Fruit fly (Drosophila melanogaster): Measurements from ENCODE around the gene CG42245.

The CG42245 gene

dm6 chr3L:2586804-2587561 is 44.5 kb upstream of the CG42245 start, which contains the start of gene RpL8 (continued):
- TF ChIP-seq Doc3 (GFP tag; IDR thresholded peaks at IDR 0.05; ENCODE audit: partially characterized antibody) (peak; percentile 61; the same call in 2 of the 3 replicates), sd (tag; optimal IDR thresholded peaks at IDR 0.05) (peak; percentile 30), Aef1 (GFP tag; IDR thresholded peaks at IDR 0.05) (peak; percentile 82), Sry-δ (GFP tag; optimal IDR thresholded peaks at IDR 0.05) (peak; percentile 88), CG7928 (GFP tag; optimal IDR thresholded peaks at IDR 0.05) (peak; percentile 22), kay (GFP tag; optimal IDR thresholded peaks at IDR 0.05) (no peak), zen2 (GFP tag; IDR thresholded peaks at IDR 0.05; ENCODE audit: partially characterized antibody) (no peak), nerfin-1 (tag; optimal IDR thresholded peaks at IDR 0.05) (peak; percentile 50), so (GFP tag; IDR thresholded peaks at IDR 0.05) (peak; percentile 85), CG3838 (GFP tag; optimal IDR thresholded peaks at IDR 0.05) (peak; percentile 4), NC2β (GFP tag; optimal IDR thresholded peaks at IDR 0.05) (peak; percentile 91), PHDP (tag; optimal IDR thresholded peaks at IDR 0.05) (peak; percentile 81), nom (GFP tag; optimal IDR thresholded peaks at IDR 0.05) (peak; percentile 90), CG17829 (tag; optimal IDR thresholded peaks at IDR 0.05) (peak; percentile 46), CG18011 (GFP tag; optimal IDR thresholded peaks at IDR 0.05) (peak; percentile 71), CG2889 (GFP tag; IDR thresholded peaks at IDR 0.05) (peak; percentile 59; the same call in 1 of the 3 replicates), gfzf (GFP tag; optimal IDR thresholded peaks at IDR 0.05) (peak; percentile 62), ato (GFP tag; IDR thresholded peaks at IDR 0.05; ENCODE audit: partially characterized antibody) (peak; percentile 43; the same call in 1 of the 2 replicates), B-H2 (GFP tag; optimal IDR thresholded peaks at IDR 0.05) (peak; percentile 92), HLH54F (GFP tag; optimal IDR thresholded peaks at IDR 0.05) (peak; percentile 61), CG18619 (GFP tag; optimal IDR thresholded peaks at IDR 0.05) (peak; percentile 84), Oli (tag; optimal IDR thresholded peaks at IDR 0.05) (peak; percentile 60), CG42726 (GFP tag; IDR thresholded peaks at IDR 0.05; ENCODE audit: partially characterized antibody) (peak; percentile 60), Sox102F (GFP tag; optimal IDR thresholded peaks at IDR 0.05) (peak; percentile 65), hbn (GFP tag; IDR thresholded peaks at IDR 0.05; ENCODE audit: partially characterized antibody) (peak; percentile 62), CG7839 (tag; optimal IDR thresholded peaks at IDR 0.05) (peak; percentile 77), ara (GFP tag; IDR thresholded peaks at IDR 0.05) (peak; percentile 62), BEAF-32 (GFP tag; optimal IDR thresholded peaks at IDR 0.05) (peak; percentile 78), CG6791 (GFP tag; IDR thresholded peaks at IDR 0.05; ENCODE audit: partially characterized antibody) (peak; percentile 70), CG2120 (GFP tag; optimal IDR thresholded peaks at IDR 0.05) (peak; percentile 60), CG8388 (GFP tag; optimal IDR thresholded peaks at IDR 0.05) (peak; percentile 62), Hr78 (GFP tag; optimal IDR thresholded peaks at IDR 0.05) (peak in 1 of 2 experiments; percentile 27), lov (optimal IDR thresholded peaks at IDR 0.05) (no peak), lov (GFP tag; IDR thresholded peaks at IDR 0.05) (peak; percentile 95), cad (GFP tag; optimal IDR thresholded peaks at IDR 0.05) (no peak), gro (GFP tag; optimal IDR thresholded peaks at IDR 0.05) (peak; percentile 88), Dek (tag; optimal IDR thresholded peaks at IDR 0.05) (peak; percentile 57), bigmax (GFP tag; optimal IDR thresholded peaks at IDR 0.05) (peak; percentile 70), CG14014 (GFP tag; IDR thresholded peaks at IDR 0.05) (peak; percentile 78), CG10147 (GFP tag; optimal IDR thresholded peaks at IDR 0.05) (peak; percentile 43), lbe (GFP tag; optimal IDR thresholded peaks at IDR 0.05) (peak; percentile 20), tin (GFP tag; optimal IDR thresholded peaks at IDR 0.05) (peak; percentile 71), ind (GFP tag; optimal IDR thresholded peaks at IDR 0.05) (peak; percentile 68), crc (GFP tag; optimal IDR thresholded peaks at IDR 0.05) (peak; percentile 71), bowl (GFP tag; IDR thresholded peaks at IDR 0.05) (peak; percentile 63; the same call in 1 of the 2 replicates), Hsf (GFP tag; optimal IDR thresholded peaks at IDR 0.05) (peak; percentile 78), aop (GFP tag; IDR thresholded peaks at IDR 0.05) (no peak), CG33213 (GFP tag; optimal IDR thresholded peaks at IDR 0.05) (peak; percentile 90)
